Worm (Caenorhabditis elegans) whole organism, L4/young adult: ENCODE results near the gene W02A2.9.

ENCODE experiments used
- W03F9.2 ChIP-seq: fragments of 150-350 bp; optimal IDR thresholded peaks from 2 replicates; lab custom pipeline; 2014; ENCODE audit warnings: missing biosample characterization, missing genetic modification characterization
- dao-5 ChIP-seq: sonication (generic microtip); optimal IDR thresholded peaks from 2 replicates; lab custom pipeline; 2016; ENCODE audit warnings: missing genotype, missing genetic modification characterization, moderate library complexity, missing compliant biosample characterization
- him-1 ChIP-seq: sonication (generic microtip); optimal IDR thresholded peaks from 2 replicates; lab custom pipeline; 2016; ENCODE audit warnings: missing genotype, missing genetic modification reagents, missing genetic modification characterization, missing compliant biosample characterization

The W02A2.9 gene

DNA sequence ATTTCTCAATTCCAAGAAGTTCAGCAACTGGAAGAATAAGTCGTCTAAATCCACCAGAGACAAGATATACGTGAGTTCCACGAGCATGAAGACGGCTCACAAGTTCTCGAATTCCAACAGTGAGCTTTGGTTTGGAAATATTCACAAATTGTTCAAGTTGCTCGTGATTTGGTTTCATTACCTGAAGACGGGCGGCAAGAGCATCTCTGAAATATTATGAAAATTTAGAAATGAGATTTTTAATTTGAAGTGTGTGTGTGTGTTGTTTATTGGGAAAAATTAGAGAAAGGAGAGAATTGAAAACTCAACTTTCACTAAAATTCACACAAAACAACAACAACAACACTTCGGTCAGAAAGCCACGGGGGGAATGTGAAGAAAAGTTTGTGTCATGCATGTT, 43.3 kb downstream of the W02A2.9 start:
- TF ChIP-seq him-1 (tag; lab: Kevin White, UChicago): no peak
- TF ChIP-seq W03F9.2: no peak
- TF ChIP-seq dao-5 (tag; lab: Kevin White, UChicago): no peak

DNA sequence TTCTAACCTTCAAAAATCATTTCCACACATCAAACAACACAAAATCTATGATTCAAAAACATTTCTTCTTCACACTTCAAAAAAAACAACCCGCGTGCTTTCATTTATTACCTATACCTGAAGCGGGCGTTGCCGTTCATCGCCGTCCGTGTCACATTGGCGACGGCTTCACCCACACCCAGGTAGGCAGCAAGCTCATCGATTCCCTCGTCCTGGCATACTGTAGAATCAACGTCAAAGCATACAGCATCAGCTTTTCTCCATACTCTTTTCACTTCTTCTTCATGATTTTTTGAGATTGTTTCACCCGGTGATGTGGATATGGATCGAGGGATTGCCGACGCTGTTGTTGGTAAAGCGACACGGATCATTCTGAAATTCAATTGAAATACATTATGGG, 44.8 kb downstream of the W02A2.9 start:
- TF ChIP-seq W03F9.2: no peak
- TF ChIP-seq dao-5 (tag; lab: Kevin White, UChicago): no peak
- no peak for TF ChIP-seq him-1 (tag; lab: Kevin White, UChicago)

DNA sequence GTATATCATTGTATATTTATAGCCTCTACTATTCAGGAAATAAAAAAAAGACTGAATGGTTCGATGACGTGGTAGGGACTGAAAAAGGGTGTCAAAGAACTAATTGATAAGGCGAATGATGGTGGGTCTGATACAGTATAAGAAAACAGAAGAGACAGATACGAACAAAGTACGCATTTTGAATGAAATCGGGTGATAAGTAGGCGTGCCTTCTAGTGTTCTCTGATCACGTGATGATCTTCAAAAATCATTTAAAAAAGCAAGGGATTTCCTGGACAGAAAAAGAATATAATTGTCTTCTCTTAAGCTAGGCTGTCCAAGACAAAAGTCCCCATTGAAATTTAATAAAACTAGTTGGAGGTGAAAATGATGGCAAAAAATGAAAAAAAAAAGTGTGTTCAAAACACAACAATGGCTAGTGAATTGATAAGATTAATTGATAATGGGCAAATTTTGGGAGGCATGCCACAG, 45.8 kb downstream of the W02A2.9 start:
- peak; percentile 21 for TF ChIP-seq W03F9.2
- TF ChIP-seq him-1 (tag; lab: Kevin White, UChicago): no peak
- no peak for TF ChIP-seq dao-5 (tag; lab: Kevin White, UChicago)

DNA sequence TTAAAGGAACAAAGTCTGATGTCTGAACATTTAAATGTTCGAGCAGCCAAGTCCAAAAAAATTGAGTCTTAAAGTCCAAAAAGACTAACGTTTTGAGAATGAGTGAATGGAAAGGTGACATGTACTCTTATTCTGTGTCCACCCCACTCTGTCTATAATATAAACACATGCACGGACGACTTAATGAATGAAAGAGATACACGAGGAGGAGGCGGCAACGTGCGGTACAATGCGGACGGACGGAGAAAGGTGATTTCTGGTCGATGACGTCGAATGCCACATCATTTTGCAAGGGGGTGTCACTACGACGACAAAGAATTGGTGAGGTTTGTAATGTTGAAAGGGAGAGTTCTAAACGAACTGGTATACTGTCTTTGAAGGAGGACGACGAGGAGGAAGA, 47.2 kb downstream of the W02A2.9 start:
- TF ChIP-seq W03F9.2: no peak
- no peak for TF ChIP-seq him-1 (tag; lab: Kevin White, UChicago)
- TF ChIP-seq dao-5 (tag; lab: Kevin White, UChicago): no peak

DNA sequence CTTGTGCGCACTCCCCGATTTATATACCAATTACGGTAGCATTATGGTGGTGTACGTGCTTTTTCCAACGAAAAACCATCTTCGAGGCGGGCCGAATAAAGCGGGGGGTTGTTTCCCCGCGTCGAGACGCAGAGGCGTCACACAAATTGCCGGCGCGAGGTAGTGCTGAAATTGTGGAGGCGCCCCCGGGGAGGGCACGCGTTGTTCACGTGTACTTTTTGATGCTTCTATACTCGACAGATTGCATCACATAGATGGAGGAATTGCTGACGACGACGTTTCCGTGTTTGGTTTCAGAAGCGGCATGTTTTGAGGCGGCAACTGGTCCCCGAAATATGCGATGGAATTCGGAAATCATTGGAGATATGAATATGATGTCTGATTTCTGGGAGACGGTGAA, 47.8 kb downstream of the W02A2.9 start:
- TF ChIP-seq him-1 (tag; lab: Kevin White, UChicago) (peak; percentile 67), W03F9.2 (no peak), dao-5 (tag; lab: Kevin White, UChicago) (no peak)

DNA sequence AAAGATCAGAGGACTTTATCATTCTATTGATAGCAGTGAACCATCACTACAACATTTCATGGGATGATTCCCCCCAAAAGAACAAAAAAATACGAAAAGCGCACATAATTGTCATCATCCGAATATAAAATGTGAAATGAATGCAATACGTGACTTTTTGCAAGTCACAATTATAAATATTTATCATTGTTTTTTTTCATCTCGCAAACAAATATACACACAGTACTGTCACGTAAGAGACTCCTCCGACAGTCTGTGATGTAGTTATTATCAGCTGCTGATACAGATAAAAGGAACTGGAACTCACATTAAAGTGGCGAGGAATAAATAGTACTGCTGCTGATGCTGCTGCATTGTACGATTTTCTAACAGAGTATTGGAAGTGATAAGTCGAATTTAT, 48.9 kb downstream of the W02A2.9 start:
- TF ChIP-seq dao-5 (tag; lab: Kevin White, UChicago): no peak
- TF ChIP-seq W03F9.2: no peak
- TF ChIP-seq him-1 (tag; lab: Kevin White, UChicago): no peak
